Worm (Caenorhabditis elegans) whole organism, late embryonic: ENCODE results near the gene Y38F1A.8.

ENCODE experiments used
- ahr-1 ChIP-seq: sonication (generic microtip); optimal IDR thresholded peaks from 2 replicates; lab custom pipeline; 2016; ENCODE audit warnings: missing genetic modification characterization, missing compliant biosample characterization
- ceh-24 ChIP-seq: sonication (generic microtip); optimal IDR thresholded peaks from 2 replicates; lab custom pipeline; 2016; ENCODE audit warnings: mild to moderate bottlenecking, missing genetic modification characterization, missing compliant biosample characterization
- ceh-9 ChIP-seq: sonication (generic microtip); optimal IDR thresholded peaks from 2 replicates; lab custom pipeline; 2016; ENCODE audit warnings: mild to moderate bottlenecking, missing genetic modification characterization, inconsistent platforms, missing compliant biosample characterization
- gmeb-2 ChIP-seq: sonication (generic microtip); optimal IDR thresholded peaks from 2 replicates; lab custom pipeline; 2016; ENCODE audit warnings: missing genetic modification characterization, inconsistent platforms, missing compliant biosample characterization
- nfya-1 ChIP-seq: sonication (generic microtip); optimal IDR thresholded peaks from 2 replicates; lab custom pipeline; 2017; ENCODE audit warnings: missing genetic modification characterization, mild to moderate bottlenecking, missing compliant biosample characterization, antibody characterized with exemption, moderate library complexity
- nhr-11 ChIP-seq: fragments of 150-350 bp; optimal IDR thresholded peaks from 2 replicates; lab custom pipeline; 2014; ENCODE audit warnings: missing biosample characterization, missing genetic modification characterization
- npax-4 ChIP-seq: sonication (generic microtip); optimal IDR thresholded peaks from 2 replicates; lab custom pipeline; 2016; ENCODE audit warnings: missing genetic modification characterization, missing compliant biosample characterization
- pqm-1 ChIP-seq: sonication (generic microtip); optimal IDR thresholded peaks from 2 replicates; lab custom pipeline; 2016; ENCODE audit warnings: missing genetic modification characterization, missing compliant biosample characterization
- sox-4 ChIP-seq: sonication (generic microtip); optimal IDR thresholded peaks from 2 replicates; lab custom pipeline; 2017; ENCODE audit warnings: mild to moderate bottlenecking, missing genetic modification characterization, inconsistent platforms, missing compliant biosample characterization
- unc-42 ChIP-seq: sonication (generic microtip); optimal IDR thresholded peaks from 2 replicates; lab custom pipeline; 2016; ENCODE audit warnings: missing genotype, missing genetic modification characterization, missing compliant biosample characterization

ce11 chrII:13006283-13006682 lies 5.6 kb upstream of the Y38F1A.8 start:
- TF ChIP-seq unc-42 (tag; lab: Kevin White, UChicago) (no peak), gmeb-2 (tag; lab: Kevin White, UChicago) (no peak), pqm-1 (no peak), npax-4 (no peak), ahr-1 (no peak), nfya-1 (tag; lab: Kevin White, UChicago) (no peak), ceh-24 (tag; lab: Kevin White, UChicago) (no peak), sox-4 (tag; lab: Kevin White, UChicago) (no peak), ceh-9 (no peak), nhr-11 (tag; lab: Kevin White, UChicago) (no peak)
